Fruit fly (Drosophila melanogaster) whole organism, prepupa: ENCODE data around the gene arx.

Experiments used
- CG10669 ChIP-seq: fragments of 200-800 bp; sonication (Bioruptor generic); optimal IDR thresholded peaks from 3 replicates; lab custom pipeline; 2018; ENCODE audit warnings: missing biosample characterization, mild to moderate bottlenecking, missing genetic modification characterization, moderate library complexity
- achi ChIP-seq: fragments of 200-800 bp; sonication (Bioruptor generic); optimal IDR thresholded peaks from 3 replicates; lab custom pipeline; 2016; ENCODE audit warnings: missing biosample characterization, missing genetic modification characterization

- no peak for TF ChIP-seq achi (GFP tag; lab: Kevin White, UChicago)
- TF ChIP-seq CG10669 (GFP tag; lab: Kevin White, UChicago): no peak
Measured at dm6 chr3L:18922086-18922485, 20.7 kb upstream of the arx start, which contains the start of gene CG3819.
